Worm (Caenorhabditis elegans) whole organism, L3 larva: ENCODE measurements around the gene rps-1.

Experiments
- R02D3.7 ChIP-seq: fragments of 150-350 bp; optimal IDR thresholded peaks from 2 replicates; lab custom pipeline; 2014; ENCODE audit warnings: missing biosample characterization, missing genetic modification characterization
- ZK546.5 ChIP-seq: sonication (generic microtip); optimal IDR thresholded peaks from 2 replicates; lab custom pipeline; 2017; ENCODE audit warnings: missing biosample characterization, missing genetic modification characterization
- aly-2 ChIP-seq: fragments of 150-350 bp; optimal IDR thresholded peaks from 2 replicates; lab custom pipeline; 2014; ENCODE audit warnings: missing biosample characterization, missing genetic modification characterization
- ama-1 ChIP-seq: fragments of 150-350 bp; optimal IDR thresholded peaks from 2 replicates; lab custom pipeline; 2018
- ceh-16 ChIP-seq: sonication (generic microtip); optimal IDR thresholded peaks from 2 replicates; lab custom pipeline; 2017; ENCODE audit warnings: missing biosample characterization, missing genetic modification characterization
- ceh-82 ChIP-seq: fragments of 150-350 bp; optimal IDR thresholded peaks from 2 replicates; lab custom pipeline; 2014; ENCODE audit warnings: missing biosample characterization, missing genetic modification characterization
- ceh-9 ChIP-seq: sonication (generic microtip); optimal IDR thresholded peaks from 2 replicates; lab custom pipeline; 2018; ENCODE audit warnings: missing biosample characterization, missing genetic modification characterization
- daf-12 ChIP-seq: fragments of 150-350 bp; optimal IDR thresholded peaks from 2 replicates; lab custom pipeline; 2014; ENCODE audit warnings: missing biosample characterization, missing genetic modification reagents, missing genetic modification characterization
- egl-5 ChIP-seq: fragments of 150-350 bp; optimal IDR thresholded peaks from 2 replicates; lab custom pipeline; 2017; ENCODE audit warnings: missing biosample characterization, missing genetic modification reagents, missing genetic modification characterization, inconsistent platforms
- elt-1 ChIP-seq: fragments of 150-350 bp; optimal IDR thresholded peaks from 2 replicates; lab custom pipeline; 2014; ENCODE audit warnings: missing biosample characterization, missing genetic modification characterization
- elt-2 ChIP-seq: sonication (generic microtip); optimal IDR thresholded peaks from 2 replicates; lab custom pipeline; 2016; ENCODE audit warnings: missing genetic modification reagents, mild to moderate bottlenecking, missing genetic modification characterization, missing compliant biosample characterization
- elt-3 ChIP-seq, 3 experiments: fragments of 150-350 bp in 1 of 3; sonication (generic microtip) in 2 of 3; optimal IDR thresholded peaks; 2 replicates in 2 of 3; 4 replicates in 1 of 3; lab custom pipeline; 2014 to 2017; ENCODE audit warnings: missing biosample characterization in 3 of 3, missing genetic modification characterization in 3 of 3
- eor-1 ChIP-seq, 2 experiments: fragments of 150-350 bp; optimal IDR thresholded peaks; 2 replicates each; lab custom pipeline; 2014 to 2018; ENCODE audit warnings: missing biosample characterization in 2 of 2, missing genetic modification characterization in 2 of 2
- fkh-10 ChIP-seq: sonication (generic microtip); optimal IDR thresholded peaks from 2 replicates; lab custom pipeline; 2017; ENCODE audit warnings: missing biosample characterization, missing genetic modification reagents, missing genetic modification characterization
- fkh-2 ChIP-seq: fragments of 150-350 bp; optimal IDR thresholded peaks from 2 replicates; lab custom pipeline; 2014; ENCODE audit warnings: missing biosample characterization, missing genetic modification reagents, missing genetic modification characterization
- fos-1 ChIP-seq: fragments of 150-350 bp; optimal IDR thresholded peaks from 2 replicates; lab custom pipeline; 2014; ENCODE audit warnings: missing biosample characterization, missing genetic modification characterization
- hmg-11 ChIP-seq: sonication (generic microtip); optimal IDR thresholded peaks from 2 replicates; lab custom pipeline; 2016; ENCODE audit warnings: missing genetic modification characterization, missing compliant biosample characterization
- jun-1 ChIP-seq: fragments of 150-350 bp; optimal IDR thresholded peaks from 2 replicates; lab custom pipeline; 2014; ENCODE audit warnings: missing biosample characterization, missing genetic modification reagents, missing genetic modification characterization
- lin-15B ChIP-seq: fragments of 150-350 bp; optimal IDR thresholded peaks from 2 replicates; lab custom pipeline; 2014; ENCODE audit warnings: missing biosample characterization, missing genetic modification characterization
- lin-39 ChIP-seq: fragments of 150-350 bp; optimal IDR thresholded peaks from 2 replicates; lab custom pipeline; 2018; ENCODE audit warnings: missing biosample characterization, missing genetic modification reagents, missing genetic modification characterization
- lsy-12 ChIP-seq: sonication (generic microtip); optimal IDR thresholded peaks from 2 replicates; lab custom pipeline; 2016; ENCODE audit warnings: mild to moderate bottlenecking, missing genetic modification characterization, missing compliant biosample characterization
- nfya-1 ChIP-seq: sonication (generic microtip); optimal IDR thresholded peaks from 2 replicates; lab custom pipeline; 2017; ENCODE audit warnings: missing genetic modification characterization, mild to moderate bottlenecking, missing compliant biosample characterization, antibody characterized with exemption, moderate library complexity; ENCODE audit not compliant: insufficient read depth
- nhr-11 ChIP-seq: fragments of 150-350 bp; optimal IDR thresholded peaks from 2 replicates; lab custom pipeline; 2014; ENCODE audit warnings: missing biosample characterization, missing genetic modification characterization
- nhr-12 ChIP-seq: fragments of 150-350 bp; optimal IDR thresholded peaks from 2 replicates; lab custom pipeline; 2014; ENCODE audit warnings: missing biosample characterization, missing genetic modification characterization
- nhr-23 ChIP-seq: fragments of 150-350 bp; optimal IDR thresholded peaks from 2 replicates; lab custom pipeline; 2014; ENCODE audit warnings: missing biosample characterization, missing genetic modification reagents, missing genetic modification characterization
- nhr-237 ChIP-seq: fragments of 150-350 bp; optimal IDR thresholded peaks from 2 replicates; lab custom pipeline; 2014; ENCODE audit warnings: missing biosample characterization, missing genetic modification characterization
- nhr-25 ChIP-seq: sonication (generic microtip); optimal IDR thresholded peaks from 2 replicates; lab custom pipeline; 2017; ENCODE audit warnings: missing biosample characterization, missing genetic modification characterization
- nhr-43 ChIP-seq: sonication (generic microtip); optimal IDR thresholded peaks from 2 replicates; lab custom pipeline; 2016; ENCODE audit warnings: mild to moderate bottlenecking, missing genetic modification characterization, missing compliant biosample characterization; ENCODE audit not compliant: poor library complexity, severe bottlenecking
- nhr-67 ChIP-seq: fragments of 150-350 bp; optimal IDR thresholded peaks from 2 replicates; lab custom pipeline; 2014; ENCODE audit warnings: missing biosample characterization, missing genetic modification characterization
- nhr-76 ChIP-seq: fragments of 150-350 bp; sonication (generic microtip); optimal IDR thresholded peaks from 5 replicates; lab custom pipeline; 2014; ENCODE audit warnings: missing biosample characterization, missing genetic modification characterization
- pha-4 ChIP-seq: fragments of 150-350 bp; optimal IDR thresholded peaks from 2 replicates; lab custom pipeline; 2014; ENCODE audit warnings: missing biosample characterization, missing genetic modification reagents, missing genetic modification characterization
- pqm-1 ChIP-seq: fragments of 150-350 bp; optimal IDR thresholded peaks from 2 replicates; lab custom pipeline; 2017; ENCODE audit warnings: missing biosample characterization, missing genetic modification characterization, inconsistent platforms
- skn-1 ChIP-seq: fragments of 150-350 bp; optimal IDR thresholded peaks from 2 replicates; lab custom pipeline; 2014; ENCODE audit warnings: missing biosample characterization, missing genetic modification characterization
- snpc-4 ChIP-seq: fragments of 150-350 bp; optimal IDR thresholded peaks from 2 replicates; lab custom pipeline; 2014; ENCODE audit warnings: missing biosample characterization, missing genetic modification characterization
- zag-1 ChIP-seq: fragments of 150-350 bp; optimal IDR thresholded peaks from 2 replicates; lab custom pipeline; 2014; ENCODE audit warnings: missing biosample characterization, missing genetic modification characterization
- ztf-4 ChIP-seq: fragments of 150-350 bp; optimal IDR thresholded peaks from 2 replicates; lab custom pipeline; 2014; ENCODE audit warnings: missing biosample characterization, missing genetic modification characterization

rps-1 gene

DNA sequence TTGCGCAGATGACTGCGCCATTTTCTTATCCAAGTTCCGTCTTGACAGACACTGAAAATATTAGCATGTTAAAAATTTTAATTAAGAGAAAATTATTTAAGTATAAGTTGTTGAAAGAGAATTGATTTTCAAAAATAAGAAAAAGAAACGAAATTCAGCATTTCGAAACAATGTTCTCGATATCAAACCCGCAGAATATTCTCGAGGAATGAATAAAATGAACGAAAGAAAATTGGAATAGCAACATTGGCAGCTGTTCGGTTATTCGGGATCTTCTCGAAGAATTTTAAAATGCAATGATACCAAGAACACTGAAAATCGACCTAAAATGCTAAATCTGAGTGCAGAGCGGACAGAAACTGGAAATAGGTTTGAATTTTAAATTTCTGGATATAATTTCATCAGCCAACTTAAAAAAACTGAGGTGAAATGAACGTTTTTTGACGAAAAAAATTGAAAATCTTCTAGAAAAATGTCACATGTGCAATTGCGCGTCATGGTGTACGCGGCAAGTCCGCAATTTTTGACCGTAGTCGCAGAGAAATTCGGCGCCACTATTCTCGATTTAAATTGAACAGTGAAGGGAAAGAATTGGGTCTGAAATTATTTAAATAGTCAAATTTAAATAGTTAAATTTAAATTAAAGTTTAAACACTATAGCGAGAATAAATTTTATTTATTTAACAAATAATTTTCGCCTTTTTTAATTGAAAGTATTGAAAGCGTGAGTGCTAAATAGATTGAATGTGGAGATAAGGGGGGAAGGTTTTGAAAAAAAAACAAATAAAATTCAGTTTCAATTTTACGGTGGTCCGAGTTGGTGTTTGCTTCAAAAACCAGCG is 32.6 kb downstream of the rps-1 start, which contains the start of the genes cct-5 and F25F2.1:
TSS of gene cct-5 (minus strand) at position 51 of the 842 bp plus-strand sequence.
TSS of gene F25F2.1 (plus strand) at position 792 of the 842 bp plus-strand sequence.
- TF ChIP-seq lin-15B (tag; lab: Kevin White, UChicago), result peak; percentile 53
- no peak for TF ChIP-seq eor-1 (tag; optimal IDR thresholded peaks at IDR 0.05; lab: Kevin White, UChicago)
- peak; percentile 36 for TF ChIP-seq elt-2 (tag; lab: Kevin White, UChicago)
- peak; percentile 79 for TF ChIP-seq nfya-1
- TF ChIP-seq nhr-23, result peak; percentile 18
- TF ChIP-seq egl-5 (tag; lab: Kevin White, UChicago), result peak; percentile 14
- peak; percentile 39 for TF ChIP-seq elt-1 (tag; lab: Kevin White, UChicago)
- TF ChIP-seq daf-12 (tag; lab: Kevin White, UChicago), result no peak
- TF ChIP-seq lin-39 (tag; lab: Kevin White, UChicago), result peak; percentile 30
- peak; percentile 80 for TF ChIP-seq pha-4 (tag; lab: Kevin White, UChicago)
- peak; percentile 72 for TF ChIP-seq hmg-11 (tag; lab: Kevin White, UChicago)
- TF ChIP-seq nhr-25 (tag; lab: Kevin White, UChicago), result peak; percentile 25
- TF ChIP-seq snpc-4 (tag; lab: Kevin White, UChicago), result peak; percentile 69
- TF ChIP-seq ceh-82 (tag; lab: Kevin White, UChicago), result no peak
- TF ChIP-seq ama-1, result peak; percentile 52

DNA sequence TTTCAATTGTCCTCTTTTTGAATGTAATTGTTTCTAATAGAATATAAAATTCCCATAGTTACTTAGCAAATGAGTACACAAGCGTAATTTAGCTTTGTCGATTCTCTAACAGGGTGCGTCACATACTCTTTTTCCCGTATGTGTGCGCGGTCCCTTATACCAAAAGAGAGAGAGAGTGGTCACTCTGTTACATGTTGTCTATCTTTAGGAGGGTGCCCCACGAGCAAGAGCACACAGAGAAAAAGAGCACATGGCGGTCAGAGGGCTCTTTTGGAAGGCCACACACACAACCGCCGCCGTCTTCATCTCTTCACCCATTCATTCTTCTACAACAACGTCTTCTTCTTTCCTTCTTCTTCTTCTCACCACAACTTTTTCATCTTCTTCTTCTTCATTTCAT is 38.2 kb downstream of the rps-1 start:
- TF ChIP-seq nfya-1 (peak; percentile 53), hmg-11 (tag; lab: Kevin White, UChicago) (peak; percentile 49), ceh-9 (tag; lab: Kevin White, UChicago) (no peak), lin-39 (tag; lab: Kevin White, UChicago) (peak; percentile 44), pha-4 (tag; lab: Kevin White, UChicago) (peak; percentile 28), nhr-12 (tag; lab: Kevin White, UChicago) (no peak)

DNA sequence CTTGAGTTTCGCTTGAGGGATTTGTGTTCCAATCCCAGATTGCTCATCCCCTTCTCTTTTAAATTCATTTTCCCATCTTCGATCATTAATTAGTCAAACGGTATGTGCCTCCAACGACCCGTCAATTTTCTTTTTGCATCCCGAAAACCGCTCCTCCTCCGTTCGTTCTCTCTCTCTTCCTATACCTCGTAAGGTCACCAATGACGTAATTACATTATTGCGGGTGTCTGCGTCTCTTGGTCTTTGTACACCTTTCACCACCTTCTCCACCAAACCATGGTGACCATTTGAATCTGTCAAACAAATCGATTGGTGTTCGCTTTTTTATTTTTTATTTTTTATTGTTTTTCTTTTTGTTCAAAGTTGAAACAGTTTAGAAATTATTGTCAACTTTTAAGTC is 39.5 kb downstream of the rps-1 start:
- TF ChIP-seq fkh-2 (tag; lab: Kevin White, UChicago) (no peak), nhr-11 (tag; lab: Kevin White, UChicago) (no peak)

DNA sequence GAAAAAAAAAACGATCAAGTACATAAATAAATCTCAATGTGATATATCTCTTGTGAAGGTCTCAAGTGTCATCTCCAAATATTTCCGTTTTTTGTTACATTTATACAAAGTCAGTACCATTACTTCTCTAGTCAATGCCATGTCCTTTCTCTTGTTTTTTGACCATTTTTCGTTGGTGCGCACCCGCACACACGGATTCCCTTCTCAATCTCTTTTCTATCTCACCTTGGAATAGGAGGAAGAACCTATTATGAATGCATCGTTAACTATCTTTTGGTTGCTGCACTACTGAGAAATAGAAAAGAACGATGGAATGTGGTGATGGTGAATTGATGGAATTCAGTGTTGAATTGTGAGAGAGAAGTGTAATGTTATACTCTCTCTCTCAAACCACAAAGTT is 42.1 kb downstream of the rps-1 start:
- TF ChIP-seq ama-1, result no peak
- TF ChIP-seq eor-1 (tag; optimal IDR thresholded peaks at IDR 0.05; lab: Kevin White, UChicago), result no peak
- TF ChIP-seq egl-5 (tag; lab: Kevin White, UChicago), result no peak
- TF ChIP-seq lin-39 (tag; lab: Kevin White, UChicago), result no peak
- no peak for TF ChIP-seq fos-1 (tag; lab: Kevin White, UChicago)
- no peak for TF ChIP-seq jun-1 (tag; lab: Kevin White, UChicago)
- no peak for TF ChIP-seq fkh-10 (GFP tag; lab: Kevin White, UChicago)
- no peak for TF ChIP-seq pqm-1 (tag; lab: Kevin White, UChicago)
- no peak for TF ChIP-seq ZK546.5
- TF ChIP-seq nhr-76 (tag; lab: Kevin White, UChicago), result no peak
- no peak for TF ChIP-seq nhr-237 (tag; lab: Kevin White, UChicago)
- no peak for TF ChIP-seq nhr-12 (tag; lab: Kevin White, UChicago)
- no peak for TF ChIP-seq ceh-16 (tag; lab: Kevin White, UChicago)
- no peak for TF ChIP-seq nhr-25 (tag; lab: Kevin White, UChicago)
- TF ChIP-seq zag-1 (tag; lab: Kevin White, UChicago), result no peak
- no peak for TF ChIP-seq nhr-67 (tag; lab: Kevin White, UChicago)
- TF ChIP-seq ztf-4 (tag; lab: Kevin White, UChicago), result no peak

DNA sequence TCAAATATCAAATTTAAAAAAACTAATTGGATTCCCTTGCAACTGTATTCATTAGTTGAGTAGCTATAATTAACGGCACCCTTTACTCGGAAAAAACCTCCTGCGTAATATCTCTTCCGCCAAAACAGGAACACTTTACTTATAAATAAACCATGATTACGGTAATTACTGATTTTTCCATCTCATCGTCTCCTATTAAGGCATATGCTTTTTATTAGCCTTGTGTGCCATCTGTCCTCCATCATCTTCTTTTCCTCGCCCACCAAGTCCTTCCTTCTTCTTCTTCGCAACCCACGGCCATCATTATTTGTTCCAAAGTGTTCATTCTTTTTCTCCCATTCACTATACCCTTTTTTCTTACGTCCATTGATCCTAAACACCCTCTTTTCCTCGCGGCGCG is 43.7 kb downstream of the rps-1 start:
- TF ChIP-seq nhr-237 (tag; lab: Kevin White, UChicago), result no peak
- TF ChIP-seq fos-1 (tag; lab: Kevin White, UChicago), result no peak
- TF ChIP-seq ama-1, result no peak

DNA sequence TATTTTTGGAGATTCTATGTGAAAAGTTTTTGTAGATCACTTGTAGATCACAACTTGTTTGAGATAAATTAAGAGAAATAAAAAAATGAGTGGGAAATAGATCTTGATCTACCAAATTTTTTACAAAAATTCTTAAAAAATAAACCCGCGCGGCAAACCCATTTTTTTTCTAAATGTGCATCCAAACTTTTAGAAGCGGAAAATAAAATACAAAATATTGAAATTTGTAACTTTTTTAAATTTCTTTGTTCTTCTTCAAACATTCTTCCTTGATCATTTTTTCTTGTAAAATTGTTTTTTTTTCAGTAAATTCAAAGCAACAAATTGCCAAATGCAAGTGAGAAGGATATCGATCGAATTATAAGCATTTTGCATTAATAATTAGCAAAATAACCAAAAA is 44.3 kb downstream of the rps-1 start, which contains the start of gene cdh-4:
TSS of gene cdh-4 (plus strand) at position 301 of the 400 bp plus-strand sequence.
- no peak for TF ChIP-seq ZK546.5
- TF ChIP-seq fkh-10 (GFP tag; lab: Kevin White, UChicago), result no peak
- TF ChIP-seq lsy-12 (tag; lab: Kevin White, UChicago), result no peak
- no peak for TF ChIP-seq nhr-25 (tag; lab: Kevin White, UChicago)
- no peak for TF ChIP-seq R02D3.7 (tag; lab: Kevin White, UChicago)
- TF ChIP-seq fos-1 (tag; lab: Kevin White, UChicago), result no peak
- TF ChIP-seq elt-3 (tag; optimal IDR thresholded peaks at IDR 0.05; lab: Kevin White, UChicago), result no peak
- no peak for TF ChIP-seq jun-1 (tag; lab: Kevin White, UChicago)
- no peak for TF ChIP-seq elt-2 (tag; lab: Kevin White, UChicago)
- TF ChIP-seq eor-1 (tag; optimal IDR thresholded peaks at IDR 0.05; lab: Kevin White, UChicago), result no peak
- no peak for TF ChIP-seq skn-1
- TF ChIP-seq nhr-67 (tag; lab: Kevin White, UChicago), result no peak
- no peak for TF ChIP-seq aly-2 (tag; lab: Kevin White, UChicago)
- TF ChIP-seq egl-5 (tag; lab: Kevin White, UChicago), result no peak
- no peak for TF ChIP-seq elt-1 (tag; lab: Kevin White, UChicago)
- TF ChIP-seq nhr-237 (tag; lab: Kevin White, UChicago), result no peak
- no peak for TF ChIP-seq snpc-4 (tag; lab: Kevin White, UChicago)
- no peak for TF ChIP-seq nhr-43 (tag; lab: Kevin White, UChicago)
